Worm (Caenorhabditis elegans): ENCODE data around the gene F25H9.7.

Gene F25H9.7

DNA sequence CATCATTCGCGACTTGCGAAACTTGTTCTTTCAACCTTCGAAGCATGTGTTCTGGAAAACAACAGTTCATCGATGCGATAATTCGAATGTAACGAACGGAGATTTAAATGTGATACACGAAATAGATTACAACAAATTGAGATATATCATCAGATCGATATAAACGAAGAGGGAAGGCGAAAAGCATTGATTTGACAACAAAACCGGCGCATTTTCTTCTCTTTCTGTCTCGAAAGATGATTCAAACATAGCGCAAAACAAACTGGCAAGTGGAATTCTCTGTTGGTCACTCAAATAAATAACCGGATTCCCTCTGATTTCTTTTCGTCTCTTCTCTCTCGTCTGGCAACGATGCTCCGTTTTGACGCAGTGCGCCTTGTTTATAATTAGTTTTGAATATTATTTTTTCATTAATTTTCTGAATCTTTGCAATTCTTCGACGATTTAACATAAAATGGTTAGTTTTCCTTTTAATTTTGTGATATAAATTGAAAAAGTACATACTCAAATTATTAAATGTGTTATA is 29.2 kb downstream of the F25H9.7 start, which contains the start of the genes eea-1 and gut-2:
TSS of gene eea-1 (minus strand) at position 51 of the 526 bp plus-strand sequence.
TSS of gene gut-2 (plus strand) at position 369 of the 526 bp plus-strand sequence.
- no peak for TF ChIP-seq ztf-29 (GFP tag; IDR thresholded peaks at IDR 0.05)
- no peak for TF ChIP-seq tab-1 (GFP tag; IDR thresholded peaks at IDR 0.05)
- no peak for TF ChIP-seq flt-1 (GFP tag; IDR thresholded peaks at IDR 0.05)

DNA sequence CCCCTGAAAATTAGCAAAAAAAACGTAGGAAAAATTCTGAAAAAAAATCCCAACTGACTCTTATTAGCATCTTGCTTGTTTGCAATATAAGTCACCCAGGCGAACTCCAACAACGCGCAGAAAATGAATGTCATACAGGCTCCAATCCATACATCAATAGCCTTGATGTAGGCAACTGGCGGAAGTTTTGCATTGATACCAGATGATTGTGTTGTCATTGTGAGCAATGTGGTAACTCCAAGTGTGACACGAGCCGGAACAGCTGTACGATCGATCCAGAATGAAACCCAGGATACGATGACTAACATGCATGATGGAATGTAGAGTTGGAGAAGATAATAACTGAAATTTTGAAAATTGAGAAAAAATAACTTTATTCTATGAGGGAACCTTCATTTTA is 31.1 kb downstream of the F25H9.7 start:
- TF ChIP-seq flt-1 (GFP tag; IDR thresholded peaks at IDR 0.05) (no peak), klf-2 (GFP tag; conservative IDR thresholded peaks at IDR 0.05) (no peak), ztf-29 (GFP tag; IDR thresholded peaks at IDR 0.05) (no peak), ztf-23 (GFP tag; IDR thresholded peaks at IDR 0.05) (no peak), tab-1 (GFP tag; IDR thresholded peaks at IDR 0.05) (no peak), ref-1 (GFP tag; conservative IDR thresholded peaks at IDR 0.05) (no peak), T22C8.4 (GFP tag; IDR thresholded peaks at IDR 0.05) (no peak), cog-1 (tag; optimal IDR thresholded peaks at IDR 0.05) (no peak), med-1 (GFP tag; optimal IDR thresholded peaks at IDR 0.05; ENCODE audit: insufficient read depth) (no peak)

DNA sequence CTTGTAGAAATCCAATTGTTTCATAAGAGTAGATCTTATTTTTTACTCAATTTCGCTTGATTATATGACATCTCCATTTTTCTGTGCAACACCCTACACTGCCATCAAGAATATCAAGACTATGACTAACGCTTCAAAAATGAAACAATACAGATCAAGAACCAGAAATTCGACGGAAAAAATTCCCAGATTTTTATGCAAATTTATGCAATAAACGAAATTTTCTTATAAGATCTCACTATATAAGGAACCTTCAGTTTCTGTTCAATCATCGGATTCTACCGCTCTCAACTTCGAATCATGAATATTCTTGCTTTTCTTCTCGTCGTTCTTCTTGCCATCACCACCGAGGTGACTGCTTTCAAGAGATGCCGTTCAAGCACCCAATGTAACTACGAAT is 38.1 kb downstream of the F25H9.7 start, which contains the start of gene R11G10.4:
TSS of gene R11G10.4 (plus strand) at position 301 of the 400 bp plus-strand sequence.
- TF ChIP-seq T22C8.4 (GFP tag; IDR thresholded peaks at IDR 0.05) (no peak), klf-2 (GFP tag; conservative IDR thresholded peaks at IDR 0.05) (no peak), cog-1 (tag; optimal IDR thresholded peaks at IDR 0.05) (no peak), flt-1 (GFP tag; IDR thresholded peaks at IDR 0.05) (no peak), tab-1 (GFP tag; IDR thresholded peaks at IDR 0.05) (no peak), med-1 (GFP tag; optimal IDR thresholded peaks at IDR 0.05; ENCODE audit: insufficient read depth) (no peak), ref-1 (GFP tag; conservative IDR thresholded peaks at IDR 0.05) (no peak), ztf-23 (GFP tag; IDR thresholded peaks at IDR 0.05) (no peak), ztf-29 (GFP tag; IDR thresholded peaks at IDR 0.05) (no peak)

DNA sequence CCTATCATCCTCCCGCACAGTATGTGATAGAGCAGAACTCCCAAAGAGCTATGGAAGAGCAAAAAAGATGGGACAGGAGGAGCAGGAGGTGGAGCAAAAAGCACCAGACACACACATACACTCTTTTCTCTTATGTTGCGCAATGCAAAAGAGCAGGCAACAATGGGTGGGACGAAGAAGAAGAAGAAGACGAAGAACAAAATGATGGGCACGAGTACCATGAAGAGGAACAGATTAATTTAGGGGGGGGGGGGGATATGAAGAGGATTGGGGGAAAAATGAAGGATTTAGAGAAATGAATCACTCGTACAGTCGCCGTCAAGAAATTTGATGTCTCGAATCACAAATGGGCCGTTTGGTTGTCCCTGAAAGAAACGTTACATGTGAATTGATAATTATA is 43.4 kb downstream of the F25H9.7 start, which contains the start of gene avr-15:
TSS of gene avr-15 (minus strand) at position 101 of the 400 bp plus-strand sequence.
- TF ChIP-seq ztf-29 (GFP tag; IDR thresholded peaks at IDR 0.05), result no peak
- no peak for TF ChIP-seq med-1 (GFP tag; optimal IDR thresholded peaks at IDR 0.05; ENCODE audit: insufficient read depth)
- no peak for TF ChIP-seq ref-1 (GFP tag; conservative IDR thresholded peaks at IDR 0.05)
- no peak for TF ChIP-seq T22C8.4 (GFP tag; IDR thresholded peaks at IDR 0.05)
- no peak for TF ChIP-seq tab-1 (GFP tag; IDR thresholded peaks at IDR 0.05)
- no peak for TF ChIP-seq klf-2 (GFP tag; conservative IDR thresholded peaks at IDR 0.05)

DNA sequence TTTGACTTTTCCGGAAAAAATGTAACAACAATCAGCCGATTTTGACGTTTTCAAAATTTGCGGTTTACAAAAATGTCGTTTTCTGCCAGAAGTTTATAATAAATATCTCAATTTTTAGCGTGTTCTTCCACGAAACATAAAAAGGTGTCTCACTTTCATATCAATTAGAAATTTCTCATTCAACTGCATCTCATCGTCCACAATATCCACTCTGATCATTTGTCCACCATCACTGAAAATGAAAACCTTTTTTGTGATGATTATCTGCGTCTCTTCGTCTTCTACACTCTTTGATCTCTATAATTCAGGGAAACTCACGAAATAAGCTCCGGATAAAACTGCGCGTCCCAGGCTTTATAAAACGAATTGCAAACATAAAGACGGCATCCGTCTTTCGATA is 44.3 kb downstream of the F25H9.7 start:
- TF ChIP-seq med-1 (GFP tag; optimal IDR thresholded peaks at IDR 0.05; ENCODE audit: insufficient read depth), result no peak
- no peak for TF ChIP-seq flt-1 (GFP tag; IDR thresholded peaks at IDR 0.05)
- TF ChIP-seq ztf-23 (GFP tag; IDR thresholded peaks at IDR 0.05), result no peak
- no peak for TF ChIP-seq klf-2 (GFP tag; conservative IDR thresholded peaks at IDR 0.05)
- TF ChIP-seq ztf-29 (GFP tag; IDR thresholded peaks at IDR 0.05), result no peak
- TF ChIP-seq ref-1 (GFP tag; conservative IDR thresholded peaks at IDR 0.05), result no peak

DNA sequence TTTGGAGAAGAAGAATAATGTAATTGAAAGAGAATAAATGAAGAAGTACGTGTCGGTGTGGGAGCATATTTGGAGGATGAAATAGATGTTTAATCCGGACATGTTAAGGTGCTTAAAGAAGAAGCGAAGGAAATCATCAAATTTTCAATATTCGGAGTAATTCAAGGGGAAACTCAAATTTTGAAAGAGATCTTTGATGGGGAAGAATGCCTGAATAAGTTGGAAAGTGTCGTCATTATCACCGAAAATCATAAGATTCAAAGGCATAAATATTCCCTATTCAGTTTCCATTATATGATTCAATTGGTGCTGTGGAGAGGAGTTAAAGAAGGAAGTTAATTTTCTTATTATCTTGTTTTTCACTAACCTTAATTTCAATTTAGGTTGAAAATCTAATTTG is 46.9 kb downstream of the F25H9.7 start, which contains the start of gene semi-1:
TSS of gene semi-1 (minus strand) at position 101 of the 400 bp plus-strand sequence.
- TF ChIP-seq tab-1 (GFP tag; IDR thresholded peaks at IDR 0.05) (no peak), flt-1 (GFP tag; IDR thresholded peaks at IDR 0.05) (no peak), T22C8.4 (GFP tag; IDR thresholded peaks at IDR 0.05) (no peak), ztf-29 (GFP tag; IDR thresholded peaks at IDR 0.05) (no peak), ztf-23 (GFP tag; IDR thresholded peaks at IDR 0.05) (no peak), cog-1 (tag; optimal IDR thresholded peaks at IDR 0.05) (no peak), med-1 (GFP tag; optimal IDR thresholded peaks at IDR 0.05; ENCODE audit: insufficient read depth) (no peak), ref-1 (GFP tag; conservative IDR thresholded peaks at IDR 0.05) (no peak)

Measured in whole organism, midembryonic.